Worm (Caenorhabditis elegans) whole organism, L4/young adult: Measurements from ENCODE around the gene F11A10.5.

ENCODE experiments used
- W03F9.2 ChIP-seq: fragments of 150-350 bp; optimal IDR thresholded peaks from 2 replicates; lab custom pipeline; 2014; ENCODE audit warnings: missing biosample characterization, missing genetic modification characterization
- dao-5 ChIP-seq: sonication (generic microtip); optimal IDR thresholded peaks from 2 replicates; lab custom pipeline; 2016; ENCODE audit warnings: missing genotype, missing genetic modification characterization, moderate library complexity, missing compliant biosample characterization
- him-1 ChIP-seq: sonication (generic microtip); optimal IDR thresholded peaks from 2 replicates; lab custom pipeline; 2016; ENCODE audit warnings: missing genotype, missing genetic modification reagents, missing genetic modification characterization, missing compliant biosample characterization

Gene F11A10.5

DNA sequence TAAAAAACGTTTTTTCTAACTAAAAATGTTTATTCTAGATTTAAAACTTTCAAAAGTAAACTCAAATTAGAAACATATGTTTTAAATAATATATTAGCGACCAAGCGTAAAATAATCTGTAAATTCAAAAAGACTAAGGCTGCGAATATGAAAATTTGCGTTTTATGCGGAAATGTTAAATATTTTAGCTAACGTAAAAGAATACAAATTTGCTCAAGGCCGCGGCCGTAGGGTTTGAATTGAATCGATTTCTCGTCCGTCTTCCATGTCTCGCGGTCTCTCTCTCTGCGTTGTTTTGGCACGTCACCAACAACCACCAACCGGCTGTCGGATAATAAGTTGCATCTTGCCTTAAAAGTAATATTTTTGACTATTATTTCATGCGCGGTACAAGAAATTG is at the start of gene F11A10.5:
TSS of gene F11A10.5 (plus strand) at position 301 of the 400 bp plus-strand sequence.
- TF ChIP-seq him-1 (tag; lab: Kevin White, UChicago) (no peak), W03F9.2 (tag; lab: Kevin White, UChicago) (no peak), dao-5 (tag; lab: Kevin White, UChicago) (no peak)

DNA sequence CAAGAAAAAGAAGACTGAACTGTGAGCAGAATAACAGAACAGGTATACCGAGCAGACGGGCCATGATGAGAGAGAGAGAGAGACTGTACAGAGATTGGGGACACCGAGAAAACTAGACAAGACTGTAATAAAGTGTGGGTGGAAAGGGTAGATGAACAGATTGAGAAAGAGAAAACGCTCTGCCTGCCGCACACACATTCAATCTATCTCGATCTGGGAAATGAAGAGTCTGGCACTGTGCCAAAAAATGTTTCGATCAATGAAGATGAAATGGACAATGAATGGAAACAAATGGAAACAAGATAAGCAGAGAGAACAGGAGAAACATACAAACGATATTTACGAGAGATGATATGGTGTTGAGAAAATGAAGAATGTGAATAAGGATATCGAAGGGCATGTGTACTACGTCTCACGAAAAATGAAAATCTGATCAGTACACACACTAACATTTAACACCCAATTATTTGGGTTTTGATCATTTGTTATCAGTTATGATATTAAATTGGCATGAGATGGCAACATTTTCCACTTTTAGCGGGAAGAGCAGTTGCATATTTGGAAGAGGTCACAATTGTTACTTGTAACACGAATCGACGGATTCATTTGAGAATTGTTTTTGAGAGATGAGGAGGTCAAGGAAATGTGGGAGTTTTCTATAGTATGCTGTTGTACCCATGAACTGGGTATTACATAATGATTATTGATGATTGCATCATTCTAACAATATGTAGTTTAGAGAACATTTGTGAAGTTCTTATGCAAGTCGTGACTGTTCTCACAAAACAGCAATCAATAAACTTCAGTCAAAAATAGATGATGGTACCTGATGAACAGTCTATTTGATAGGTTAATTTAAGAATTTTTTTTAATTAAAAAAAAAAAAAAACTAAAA is 48.8 kb upstream of the F11A10.5 start:
- TF ChIP-seq dao-5 (tag; lab: Kevin White, UChicago) (no peak), W03F9.2 (tag; lab: Kevin White, UChicago) (no peak), him-1 (tag; lab: Kevin White, UChicago) (no peak)

DNA sequence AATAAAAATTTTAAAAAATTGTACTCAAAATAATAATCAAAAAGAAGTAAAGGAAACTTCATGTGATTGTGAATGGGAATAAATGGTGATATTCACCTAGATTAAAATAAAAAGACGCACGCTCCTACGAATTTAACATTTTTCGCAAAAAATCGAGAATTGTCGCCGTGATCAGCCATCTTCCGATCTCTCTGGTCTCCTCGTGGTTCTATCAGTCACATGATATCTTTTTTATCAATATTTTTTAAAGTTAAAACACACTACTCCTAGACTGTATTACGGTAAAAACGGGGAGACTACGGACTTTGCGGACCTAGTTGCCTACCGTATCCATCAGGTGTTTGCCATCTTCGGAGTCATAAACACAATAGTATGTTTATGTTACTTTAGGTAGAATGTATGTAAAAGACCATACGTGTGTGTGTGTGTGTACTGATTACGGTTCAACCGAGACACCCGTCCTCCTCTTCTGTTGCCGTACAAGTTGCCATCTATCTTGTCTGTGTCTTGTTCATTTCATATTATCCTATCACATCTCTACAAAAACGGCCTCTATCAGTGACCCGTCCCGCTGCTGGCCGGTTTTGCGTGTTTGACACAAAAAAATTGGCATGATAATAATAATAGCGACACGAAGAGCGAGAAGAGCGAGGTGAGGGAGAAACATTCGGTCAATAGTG is 47.3 kb upstream of the F11A10.5 start, which contains the start of gene T12G3.2:
TSS of gene T12G3.2 (minus strand) at position 444 of the 680 bp plus-strand sequence.
- TF ChIP-seq him-1 (tag; lab: Kevin White, UChicago) (no peak), dao-5 (tag; lab: Kevin White, UChicago) (no peak), W03F9.2 (tag; lab: Kevin White, UChicago) (no peak)

DNA sequence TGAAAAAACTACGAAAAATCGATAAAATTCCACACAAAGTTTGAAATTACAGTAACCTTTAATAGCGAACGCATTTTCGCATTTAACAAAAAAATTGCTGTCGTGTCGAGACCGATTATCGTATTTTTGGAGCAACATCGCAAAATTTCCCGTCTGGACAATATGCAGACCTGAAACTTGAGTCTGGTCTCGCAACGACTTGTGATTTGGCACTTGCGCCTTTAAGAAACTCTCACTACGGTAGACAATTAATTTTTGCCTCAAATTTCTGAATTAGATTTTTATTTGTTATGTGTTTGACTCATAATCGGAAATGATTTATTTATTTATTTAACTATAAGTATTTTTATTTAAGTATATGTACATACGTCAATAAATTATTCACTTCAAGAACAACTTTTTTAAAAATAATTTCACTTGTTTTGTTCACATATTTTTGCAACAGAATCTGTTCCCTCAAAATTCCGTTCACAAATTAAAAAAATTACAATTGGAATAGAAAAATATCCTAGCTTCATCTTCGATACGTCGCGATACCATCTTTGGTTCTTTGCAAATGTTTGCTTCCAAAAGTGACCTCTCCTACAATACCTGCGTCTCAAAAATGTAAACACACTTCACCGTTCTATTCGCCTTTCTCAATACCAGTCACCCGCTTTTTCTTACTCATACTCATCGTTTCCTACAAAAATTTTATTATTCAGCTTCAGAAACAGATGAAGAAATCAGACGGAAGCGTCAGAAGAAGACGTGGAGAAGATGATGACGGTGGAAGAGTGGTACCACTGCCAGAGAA is 46.2 kb upstream of the F11A10.5 start, which contains the start of gene T12G3.4:
TSS of gene T12G3.4 (plus strand) at position 705 of the 796 bp plus-strand sequence.
- TF ChIP-seq W03F9.2 (tag; lab: Kevin White, UChicago) (no peak), dao-5 (tag; lab: Kevin White, UChicago) (no peak), him-1 (tag; lab: Kevin White, UChicago) (no peak)

DNA sequence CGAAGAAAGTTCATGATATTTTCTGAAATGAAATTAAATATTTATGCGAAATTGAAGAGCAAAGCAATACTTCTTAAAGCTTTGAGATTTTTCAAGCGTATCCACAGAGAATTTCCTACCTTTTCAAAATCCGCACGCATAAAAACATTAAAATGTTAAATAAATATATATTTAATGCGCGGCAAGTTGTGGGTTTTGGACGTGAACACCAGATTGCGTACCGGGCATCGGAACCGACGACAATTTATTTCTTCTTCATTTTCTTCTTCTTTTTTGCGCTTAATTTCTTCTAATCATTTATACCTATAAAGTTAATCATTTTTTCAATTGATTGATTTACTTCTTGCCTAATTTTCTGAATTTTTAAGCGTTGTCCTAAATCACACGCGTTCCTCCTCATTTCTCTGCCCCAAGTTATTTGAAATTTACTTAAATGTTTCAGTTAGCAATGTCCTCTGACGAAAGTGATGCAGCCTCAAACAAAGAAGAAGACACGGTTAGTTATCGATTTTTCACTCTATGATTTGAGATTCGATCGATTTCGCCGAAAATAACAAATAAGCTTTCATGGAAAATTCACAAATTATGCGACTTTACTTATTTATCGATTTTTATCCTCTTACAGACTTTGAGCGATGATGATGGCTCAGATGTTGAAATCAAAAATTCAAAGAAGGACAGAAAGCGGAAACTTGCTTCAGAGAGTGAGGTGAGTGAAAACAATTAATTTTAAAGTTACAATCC is 42.7 kb upstream of the F11A10.5 start, which contains the start of the genes bre-5 and spt-5:
TSS of gene bre-5 (minus strand) at position 167 of the 744 bp plus-strand sequence.
TSS of gene spt-5 (plus strand) at position 443 of the 744 bp plus-strand sequence.
- TF ChIP-seq W03F9.2 (tag; lab: Kevin White, UChicago) = peak; percentile 45
- no peak for TF ChIP-seq dao-5 (tag; lab: Kevin White, UChicago)
- TF ChIP-seq him-1 (tag; lab: Kevin White, UChicago) = no peak

DNA sequence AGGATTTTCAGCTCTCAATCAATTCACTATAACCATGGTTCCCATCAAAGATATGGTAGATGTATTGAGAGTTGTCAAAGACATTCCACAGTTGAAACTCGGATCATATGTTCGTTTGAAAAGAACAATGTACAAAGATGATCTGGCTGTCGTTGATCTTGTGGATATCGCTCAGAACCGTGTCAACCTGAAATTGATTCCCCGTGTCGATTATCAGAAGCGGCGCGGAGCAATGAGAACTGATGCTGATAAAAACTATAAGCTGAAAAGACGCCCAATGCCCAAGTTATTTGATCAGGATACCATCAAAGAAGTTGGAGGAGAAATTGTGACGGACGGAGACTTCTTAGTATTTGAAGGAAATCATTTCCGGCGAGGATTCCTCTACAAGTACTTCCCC is 41.5 kb upstream of the F11A10.5 start:
- TF ChIP-seq him-1 (tag; lab: Kevin White, UChicago) (no peak), dao-5 (tag; lab: Kevin White, UChicago) (no peak), W03F9.2 (tag; lab: Kevin White, UChicago) (no peak)

DNA sequence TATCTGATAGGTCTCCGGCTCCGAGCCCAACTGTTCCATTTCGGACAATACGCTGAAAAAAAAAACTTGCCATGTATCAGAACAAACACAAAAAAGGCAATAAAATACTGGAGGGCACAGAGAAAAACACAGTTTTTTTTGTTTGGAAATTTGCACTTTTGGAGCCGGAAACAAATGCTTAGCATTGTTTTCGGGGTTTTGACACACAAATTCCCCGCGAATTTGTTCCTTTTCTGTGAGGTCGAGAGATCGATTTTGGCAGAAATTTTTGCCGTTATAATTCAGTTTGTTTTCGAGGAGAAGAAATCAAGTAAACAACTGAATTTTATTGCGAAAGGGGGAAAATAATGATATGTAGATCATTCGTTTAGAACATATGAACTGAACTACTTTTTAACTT is 37.3 kb upstream of the F11A10.5 start, which contains the start of gene K08E4.2:
TSS of gene K08E4.2 (minus strand) at position 54 of the 400 bp plus-strand sequence.
- TF ChIP-seq him-1 (tag; lab: Kevin White, UChicago) = no peak
- TF ChIP-seq dao-5 (tag; lab: Kevin White, UChicago) = no peak
- TF ChIP-seq W03F9.2 (tag; lab: Kevin White, UChicago) = no peak

DNA sequence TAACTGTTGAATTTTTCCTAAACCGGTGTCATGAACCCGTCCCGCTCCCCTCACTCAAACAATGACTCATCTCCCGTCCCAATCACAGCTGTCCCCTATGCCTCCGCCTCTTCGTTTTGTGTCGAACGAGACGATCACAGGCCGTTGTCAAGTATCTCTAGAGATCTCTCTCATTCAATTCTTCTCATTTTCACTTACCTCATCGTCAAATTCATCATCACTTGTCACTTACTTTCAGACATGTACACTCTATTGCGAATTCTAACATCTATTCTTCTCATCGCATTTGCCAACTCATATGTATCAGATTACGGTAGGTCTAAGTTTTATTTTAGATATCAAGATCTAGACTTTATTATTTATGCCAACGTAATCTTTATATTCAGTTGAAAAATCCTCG is 36.4 kb upstream of the F11A10.5 start, which contains the start of gene K08E4.3:
TSS of gene K08E4.3 (plus strand) at position 235 of the 400 bp plus-strand sequence.
- TF ChIP-seq dao-5 (tag; lab: Kevin White, UChicago) (no peak), W03F9.2 (tag; lab: Kevin White, UChicago) (no peak), him-1 (tag; lab: Kevin White, UChicago) (no peak)

DNA sequence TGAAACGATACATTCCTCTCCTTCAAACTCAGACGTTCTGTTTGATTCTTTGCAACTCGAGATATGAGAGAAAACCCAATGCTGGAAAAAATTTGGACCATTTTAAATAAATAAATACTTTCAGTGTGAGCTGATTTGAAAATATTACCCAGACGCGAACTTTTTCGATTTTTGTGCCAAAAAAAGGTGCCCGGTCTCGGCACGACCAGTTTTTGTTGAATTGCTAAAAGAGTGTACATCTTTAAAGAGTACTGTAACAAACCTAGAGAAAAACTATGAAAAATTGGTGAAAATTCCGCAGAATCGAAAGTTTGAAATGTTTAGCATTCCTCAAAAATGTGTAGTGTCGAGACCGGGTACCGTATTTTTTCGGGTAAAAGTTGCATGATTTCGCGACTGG is 32.7 kb upstream of the F11A10.5 start, which contains the start of gene K08E4.8:
TSS of gene K08E4.8 (minus strand) at position 101 of the 400 bp plus-strand sequence.
- no peak for TF ChIP-seq W03F9.2 (tag; lab: Kevin White, UChicago)
- TF ChIP-seq dao-5 (tag; lab: Kevin White, UChicago) = no peak
- TF ChIP-seq him-1 (tag; lab: Kevin White, UChicago) = no peak

DNA sequence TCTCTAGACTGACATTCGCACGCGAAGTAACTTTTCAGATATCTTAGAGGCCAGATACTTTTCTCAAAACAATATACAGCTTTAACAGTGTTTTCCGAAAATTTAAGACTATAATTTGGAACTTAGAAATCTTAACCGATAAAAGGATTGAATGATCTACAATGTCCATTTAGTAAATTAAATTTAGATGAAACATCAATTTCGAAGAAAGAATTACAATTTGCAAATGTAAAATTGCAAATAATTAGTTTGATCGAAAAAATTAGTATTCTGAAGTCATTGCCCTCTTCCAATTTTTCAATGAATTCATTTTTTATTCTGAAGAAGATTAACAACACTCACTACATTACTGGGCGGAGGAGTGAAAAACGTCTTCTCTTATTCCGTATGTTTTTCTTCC is 25.3 kb upstream of the F11A10.5 start, which contains the start of gene bath-37:
TSS of gene bath-37 (plus strand) at position 301 of the 400 bp plus-strand sequence.
- TF ChIP-seq dao-5 (tag; lab: Kevin White, UChicago) = no peak

DNA sequence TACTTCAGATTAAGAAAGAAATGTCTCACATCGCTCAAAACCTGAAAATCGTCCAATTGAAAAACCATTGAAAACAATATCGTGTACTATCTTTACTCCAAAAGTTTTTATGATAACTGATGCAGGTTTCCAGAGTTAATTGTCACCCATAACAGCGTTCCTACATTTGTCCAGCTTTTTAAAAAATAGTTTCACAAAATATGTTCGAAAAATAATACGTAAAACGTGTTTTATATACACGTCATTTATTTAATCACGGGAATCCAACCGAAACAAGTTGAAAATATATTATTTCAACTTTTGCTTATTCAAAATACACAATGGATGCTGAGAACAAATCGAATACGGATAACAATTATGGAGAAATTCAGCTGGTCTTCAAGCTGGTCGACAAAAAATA is 18.4 kb upstream of the F11A10.5 start, which contains the start of gene K08E4.7:
TSS of gene K08E4.7 (plus strand) at position 301 of the 400 bp plus-strand sequence.
- no peak for TF ChIP-seq W03F9.2 (tag; lab: Kevin White, UChicago)
- TF ChIP-seq him-1 (tag; lab: Kevin White, UChicago) = no peak
- TF ChIP-seq dao-5 (tag; lab: Kevin White, UChicago) = no peak
